Fruit fly (Drosophila melanogaster) whole organism, pupa: ENCODE data around the gene Atox1.

Source experiments
- CG13204 ChIP-seq: fragments of 200-800 bp; sonication (Bioruptor generic); optimal IDR thresholded peaks from 2 replicates; lab custom pipeline; 2018; ENCODE audit warnings: missing biosample characterization, mild to moderate bottlenecking, missing genetic modification characterization, moderate library complexity
- CG15710 ChIP-seq: fragments of 200-800 bp; sonication (Bioruptor generic); optimal IDR thresholded peaks from 2 replicates; lab custom pipeline; 2018; ENCODE audit warnings: missing biosample characterization, mild to moderate bottlenecking, missing genetic modification characterization, moderate library complexity
- CG4496 ChIP-seq: fragments of 200-800 bp; sonication (Bioruptor generic); IDR thresholded peaks from 3 replicates; pipeline ENCODE4 v1.3.6; 2022; ENCODE audit warnings: missing biosample characterization, missing genetic modification characterization
- CG8301 ChIP-seq: fragments of 200-800 bp; sonication (Bioruptor generic); optimal IDR thresholded peaks from 2 replicates; lab custom pipeline; 2018; ENCODE audit warnings: missing biosample characterization, mild to moderate bottlenecking, missing genetic modification characterization
- CG9948 ChIP-seq: fragments of 200-800 bp; sonication (Bioruptor generic); optimal IDR thresholded peaks from 2 replicates; lab custom pipeline; 2018; ENCODE audit warnings: missing biosample characterization, mild to moderate bottlenecking, missing genetic modification characterization, moderate library complexity
- D1 ChIP-seq: fragments of 200-800 bp; sonication (Bioruptor generic); optimal IDR thresholded peaks from 2 replicates; lab custom pipeline; 2018; ENCODE audit warnings: missing biosample characterization, mild to moderate bottlenecking, missing genetic modification characterization, moderate library complexity
- EcR ChIP-seq: fragments of 200-800 bp; sonication (Bioruptor generic); optimal IDR thresholded peaks from 3 replicates; lab custom pipeline; 2019; ENCODE audit warnings: missing biosample characterization, missing genetic modification characterization, mild to moderate bottlenecking, moderate library complexity, missing genetic modification reagents
- Pif1A ChIP-seq: fragments of 200-800 bp; sonication (Bioruptor generic); optimal IDR thresholded peaks from 3 replicates; lab custom pipeline; 2016; ENCODE audit warnings: missing biosample characterization, missing genetic modification characterization

DNA sequence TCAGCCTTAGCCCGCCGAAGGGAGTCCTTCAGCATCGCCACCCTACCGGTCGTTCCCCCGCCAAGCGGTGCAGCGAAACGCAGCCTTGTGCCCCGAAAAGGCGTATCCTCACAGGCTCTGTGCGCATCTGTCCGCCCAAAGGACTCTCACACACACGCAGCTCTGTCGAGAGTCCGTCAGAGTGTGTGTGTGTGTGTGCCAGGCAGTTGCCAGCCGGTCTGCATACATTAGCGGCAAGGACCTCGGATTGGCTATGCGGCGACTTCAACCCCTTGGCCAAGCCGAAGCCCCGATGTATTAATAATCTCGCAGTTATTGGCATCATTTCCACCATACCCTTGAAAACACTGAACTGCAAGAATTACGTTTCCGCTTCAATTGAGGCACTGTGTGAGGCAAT is 30.3 kb upstream of the Atox1 start:
- TF ChIP-seq CG13204 (GFP tag; lab: Kevin White, UChicago): no peak
- no peak for TF ChIP-seq EcR (GFP tag; lab: Kevin White, UChicago)
- no peak for TF ChIP-seq CG15710
- no peak for TF ChIP-seq CG8301 (tag; lab: Kevin White, UChicago)
- TF ChIP-seq D1 (tag; lab: Kevin White, UChicago): no peak
- no peak for TF ChIP-seq Pif1A (GFP tag; lab: Kevin White, UChicago)
- TF ChIP-seq CG4496 (GFP tag; lab: Robert Waterston, UW): no peak
- TF ChIP-seq CG9948 (tag; lab: Kevin White, UChicago): no peak
